Worm (Caenorhabditis elegans): ENCODE data around the gene C25E10.8.

- TF ChIP-seq ceh-6 (GFP tag; optimal IDR thresholded peaks at IDR 0.05), result no peak
- TF ChIP-seq hlh-30 (tag; optimal IDR thresholded peaks at IDR 0.05; ENCODE audit: insufficient read depth), result no peak
- TF ChIP-seq ahr-1 (tag; optimal IDR thresholded peaks at IDR 0.05), result no peak
- no peak for TF ChIP-seq ceh-22 (tag; optimal IDR thresholded peaks at IDR 0.05)
- TF ChIP-seq fkh-10 (GFP tag; optimal IDR thresholded peaks at IDR 0.05), result no peak
- TF ChIP-seq dve-1 (tag; optimal IDR thresholded peaks at IDR 0.05), result no peak
- TF ChIP-seq ceh-18 (tag; optimal IDR thresholded peaks at IDR 0.05), result no peak
- TF ChIP-seq rnt-1 (tag; optimal IDR thresholded peaks at IDR 0.05), result no peak
- no peak for TF ChIP-seq sox-4 (tag; optimal IDR thresholded peaks at IDR 0.05)
These were observed 26.1 kb upstream of the C25E10.8 start for ce11 chrV:9079965-9080432.
